Worm (Caenorhabditis elegans) whole organism, L2 larva: Measurements from ENCODE around the gene Y62H9A.9.

Source experiments
- F13H6.1 ChIP-seq: sonication (generic microtip); optimal IDR thresholded peaks from 2 replicates; lab custom pipeline; 2016; ENCODE audit warnings: missing genetic modification characterization, missing compliant biosample characterization
- Y55F3AM.14 ChIP-seq: fragments of 200-800 bp; sonication (Bioruptor generic); optimal IDR thresholded peaks from 2 replicates; lab custom pipeline; 2018; ENCODE audit warnings: mild to moderate bottlenecking, missing genetic modification characterization, missing compliant biosample characterization
- alr-1 ChIP-seq: fragments of 150-350 bp; optimal IDR thresholded peaks from 2 replicates; lab custom pipeline; 2014; ENCODE audit warnings: missing biosample characterization, missing genetic modification characterization
- aly-2 ChIP-seq: fragments of 150-350 bp; optimal IDR thresholded peaks from 2 replicates; lab custom pipeline; 2014; ENCODE audit warnings: missing biosample characterization, missing genetic modification characterization
- ceh-16 ChIP-seq: fragments of 150-350 bp; optimal IDR thresholded peaks from 2 replicates; lab custom pipeline; 2014; ENCODE audit warnings: missing biosample characterization, missing genetic modification characterization
- dmd-4 ChIP-seq: sonication (generic microtip); optimal IDR thresholded peaks from 2 replicates; lab custom pipeline; 2017; ENCODE audit warnings: missing biosample characterization, missing genetic modification characterization
- egl-27 ChIP-seq: sonication (generic microtip); optimal IDR thresholded peaks from 3 replicates; lab custom pipeline; 2017; ENCODE audit warnings: missing biosample characterization, missing genetic modification reagents, missing genetic modification characterization
- elt-1 ChIP-seq: fragments of 150-350 bp; optimal IDR thresholded peaks from 2 replicates; lab custom pipeline; 2014; ENCODE audit warnings: missing biosample characterization, missing genetic modification characterization
- elt-3 ChIP-seq: sonication (generic microtip); optimal IDR thresholded peaks from 2 replicates; lab custom pipeline; 2017; ENCODE audit warnings: missing biosample characterization, missing genetic modification characterization
- fos-1 ChIP-seq: fragments of 150-350 bp; optimal IDR thresholded peaks from 2 replicates; lab custom pipeline; 2014; ENCODE audit warnings: missing biosample characterization, missing genetic modification characterization
- gmeb-1 ChIP-seq: fragments of 150-350 bp; optimal IDR thresholded peaks from 2 replicates; lab custom pipeline; 2014; ENCODE audit warnings: missing biosample characterization, missing genetic modification characterization
- lin-11 ChIP-seq: fragments of 150-350 bp; sonication (generic microtip); optimal IDR thresholded peaks from 2 replicates; lab custom pipeline; 2014; ENCODE audit warnings: missing biosample characterization, missing genetic modification characterization, inconsistent platforms, mixed read lengths
- lin-13 ChIP-seq: fragments of 150-350 bp; optimal IDR thresholded peaks from 2 replicates; lab custom pipeline; 2014; ENCODE audit warnings: missing biosample characterization, missing genetic modification reagents, missing genetic modification characterization
- lin-39 ChIP-seq: fragments of 150-350 bp; optimal IDR thresholded peaks from 2 replicates; lab custom pipeline; 2014; ENCODE audit warnings: missing biosample characterization, missing genetic modification reagents, missing genetic modification characterization
- mab-5 ChIP-seq: fragments of 150-350 bp; optimal IDR thresholded peaks from 2 replicates; lab custom pipeline; 2014; ENCODE audit warnings: missing biosample characterization, missing genetic modification characterization
- mbf-1 ChIP-seq: sonication (generic microtip); optimal IDR thresholded peaks from 2 replicates; lab custom pipeline; 2017; ENCODE audit warnings: missing biosample characterization, missing genetic modification characterization
- mdl-1 ChIP-seq, 2 experiments: fragments of 150-350 bp in 1 of 2; sonication (generic microtip) in 1 of 2; optimal IDR thresholded peaks; 2 replicates each; lab custom pipeline; 2017; ENCODE audit warnings: missing biosample characterization in 2 of 2, missing genetic modification characterization in 2 of 2
- nhr-10 ChIP-seq: sonication (generic microtip); optimal IDR thresholded peaks from 2 replicates; lab custom pipeline; 2017; ENCODE audit warnings: missing biosample characterization, missing genetic modification characterization
- nhr-11 ChIP-seq: fragments of 150-350 bp; optimal IDR thresholded peaks from 2 replicates; lab custom pipeline; 2014; ENCODE audit warnings: missing biosample characterization, missing genetic modification characterization
- nhr-21 ChIP-seq: fragments of 150-350 bp; optimal IDR thresholded peaks from 2 replicates; lab custom pipeline; 2014; ENCODE audit warnings: missing biosample characterization, missing genetic modification characterization
- nhr-23 ChIP-seq: fragments of 150-350 bp; optimal IDR thresholded peaks from 2 replicates; lab custom pipeline; 2014; ENCODE audit warnings: missing biosample characterization, missing genetic modification reagents, missing genetic modification characterization
- nhr-237 ChIP-seq: fragments of 150-350 bp; optimal IDR thresholded peaks from 2 replicates; lab custom pipeline; 2014; ENCODE audit warnings: missing biosample characterization, missing genetic modification characterization
- nhr-25 ChIP-seq: fragments of 150-350 bp; sonication (generic microtip); optimal IDR thresholded peaks from 3 replicates; lab custom pipeline; 2014; ENCODE audit warnings: missing biosample characterization, missing genetic modification characterization
- nhr-6 ChIP-seq: fragments of 150-350 bp; optimal IDR thresholded peaks from 2 replicates; lab custom pipeline; 2014; ENCODE audit warnings: missing biosample characterization, missing genetic modification characterization
- nhr-77 ChIP-seq: fragments of 150-350 bp; optimal IDR thresholded peaks from 2 replicates; lab custom pipeline; 2014; ENCODE audit warnings: missing biosample characterization, missing genetic modification characterization
- peb-1 ChIP-seq: fragments of 150-350 bp; optimal IDR thresholded peaks from 2 replicates; lab custom pipeline; 2014; ENCODE audit warnings: missing biosample characterization, missing genetic modification characterization
- sem-4 ChIP-seq: fragments of 150-350 bp; optimal IDR thresholded peaks from 2 replicates; lab custom pipeline; 2014; ENCODE audit warnings: missing biosample characterization, missing genetic modification reagents, missing genetic modification characterization
- sma-9 ChIP-seq, 2 experiments: fragments of 150-350 bp in 1 of 2; sonication (generic microtip) in 1 of 2; optimal IDR thresholded peaks; 2 replicates each; lab custom pipeline; 2014 to 2016; ENCODE audit warnings: missing genetic modification characterization in 2 of 2, mild to moderate bottlenecking in 1 of 2, missing biosample characterization in 1 of 2, missing compliant biosample characterization in 1 of 2, missing genetic modification reagents in 1 of 2, moderate library complexity in 1 of 2
- snpc-4 ChIP-seq: fragments of 150-350 bp; optimal IDR thresholded peaks from 2 replicates; lab custom pipeline; 2014; ENCODE audit warnings: missing biosample characterization, missing genetic modification characterization
- unc-39 ChIP-seq: fragments of 150-350 bp; optimal IDR thresholded peaks from 2 replicates; lab custom pipeline; 2014; ENCODE audit warnings: missing biosample characterization, missing genetic modification characterization
- unc-55 ChIP-seq: fragments of 150-350 bp; sonication (generic microtip); optimal IDR thresholded peaks from 3 replicates; lab custom pipeline; 2014; ENCODE audit warnings: missing biosample characterization, missing genetic modification reagents, missing genetic modification characterization
- unc-62 ChIP-seq: fragments of 150-350 bp; optimal IDR thresholded peaks from 2 replicates; lab custom pipeline; 2014; ENCODE audit warnings: missing biosample characterization, missing genetic modification reagents, missing genetic modification characterization
- zag-1 ChIP-seq: fragments of 150-350 bp; optimal IDR thresholded peaks from 2 replicates; lab custom pipeline; 2014; ENCODE audit warnings: missing biosample characterization, missing genetic modification characterization
- ztf-1 ChIP-seq: fragments of 200-800 bp; sonication (Bioruptor generic); conservative IDR thresholded peaks from 2 replicates; pipeline ENCODE4 v1.3.6; 2022; ENCODE audit warnings: missing genetic modification characterization, missing compliant biosample characterization
- ztf-11 ChIP-seq: sonication (generic microtip); optimal IDR thresholded peaks from 2 replicates; lab custom pipeline; 2017; ENCODE audit warnings: missing biosample characterization, missing genetic modification characterization
- ztf-4 ChIP-seq: fragments of 150-350 bp; optimal IDR thresholded peaks from 2 replicates; lab custom pipeline; 2014; ENCODE audit warnings: missing biosample characterization, missing genetic modification characterization

Y62H9A.9 gene

DNA sequence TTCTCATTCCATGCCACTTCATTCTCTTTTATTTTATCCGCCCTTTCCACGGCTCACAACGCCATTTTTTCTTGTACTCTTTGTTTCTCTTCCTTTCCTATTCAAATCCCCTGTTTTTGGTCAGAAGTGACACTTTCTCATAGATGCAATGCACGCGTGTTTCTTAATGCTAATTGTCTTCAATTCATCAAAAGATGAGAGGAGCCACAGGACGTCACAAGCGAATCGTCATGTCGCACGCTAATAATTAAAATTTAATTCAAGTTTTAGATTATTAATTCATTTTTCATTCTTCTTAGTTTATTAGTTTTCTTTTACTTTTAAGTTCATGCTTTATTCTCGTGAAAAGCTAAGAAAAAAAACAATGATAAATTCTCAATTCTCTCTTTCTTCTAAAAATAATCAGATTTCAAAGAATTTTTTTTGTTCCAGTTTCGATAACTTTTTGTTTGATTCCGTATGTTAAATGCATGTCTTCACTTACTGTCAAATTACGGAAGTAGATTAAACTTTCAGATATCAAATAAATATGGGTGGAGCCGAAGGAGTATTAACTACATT, 22.9 kb upstream of the Y62H9A.9 start, which contains the start of gene Y62H9A.14:
Y62H9A.14 (plus strand) TSS at position 511 of the 561 bp plus-strand sequence.
- TF ChIP-seq aly-2 (tag; lab: Kevin White, UChicago) (no peak), mdl-1 (tag; optimal IDR thresholded peaks at IDR 0.05; lab: Kevin White, UChicago) (no peak), nhr-6 (tag; lab: Kevin White, UChicago) (no peak), nhr-10 (tag; lab: Kevin White, UChicago) (no peak), nhr-23 (tag; lab: Kevin White, UChicago) (no peak), nhr-25 (tag; lab: Kevin White, UChicago) (no peak), mbf-1 (tag; lab: Kevin White, UChicago) (no peak), ztf-11 (tag; lab: Kevin White, UChicago) (no peak), unc-55 (no peak), sem-4 (tag; lab: Kevin White, UChicago) (no peak), nhr-237 (tag; lab: Kevin White, UChicago) (no peak), nhr-21 (tag; lab: Kevin White, UChicago) (no peak), zag-1 (tag; lab: Kevin White, UChicago) (no peak), mab-5 (tag; lab: Kevin White, UChicago) (no peak), peb-1 (no peak), elt-1 (tag; lab: Kevin White, UChicago) (no peak), ztf-4 (tag; lab: Kevin White, UChicago) (no peak), egl-27 (tag; lab: Kevin White, UChicago) (no peak), lin-11 (tag; lab: Kevin White, UChicago) (no peak), F13H6.1 (no peak)

DNA sequence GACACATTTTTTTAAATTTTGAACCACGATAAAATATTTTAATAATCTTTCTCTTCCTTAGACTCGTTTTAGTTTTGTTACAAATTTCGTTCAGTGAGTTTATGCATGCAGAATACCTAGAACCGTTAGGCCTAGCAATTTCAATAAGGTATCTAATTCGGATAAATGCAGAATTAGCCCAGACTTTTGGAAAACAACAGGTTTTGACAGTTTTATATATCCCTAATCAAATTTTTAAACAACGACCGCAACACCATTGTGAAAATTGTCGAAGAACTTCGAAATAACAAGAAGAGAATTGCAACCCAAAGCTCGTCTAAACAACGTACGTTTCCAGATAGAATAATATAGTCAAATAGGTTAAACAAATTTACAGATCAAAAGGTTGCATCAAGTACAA, 20.1 kb upstream of the Y62H9A.9 start, which contains the start of gene Y62H9A.16:
Y62H9A.16 (plus strand) TSS at position 301 of the 400 bp plus-strand sequence.
- TF ChIP-seq alr-1 = no peak

DNA sequence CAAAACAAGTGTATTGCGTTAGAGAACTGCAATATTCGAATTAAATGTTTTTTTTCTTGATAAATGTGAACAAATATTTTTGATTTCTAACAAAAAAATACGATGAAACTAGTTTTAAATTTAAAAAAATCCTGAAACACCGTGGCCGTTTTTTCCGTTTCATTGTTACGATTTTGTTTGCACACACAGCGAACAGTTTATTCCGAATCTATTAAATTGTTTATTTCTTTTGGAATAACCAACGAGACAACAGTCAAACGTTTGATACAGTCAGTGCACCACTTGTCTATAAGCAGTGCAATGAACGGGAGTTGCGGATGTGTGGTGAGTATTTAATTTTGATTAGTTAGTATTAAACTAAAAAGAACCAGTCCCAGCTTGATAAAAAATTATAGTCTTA, 18.8 kb upstream of the Y62H9A.9 start, which contains the start of gene Y62H9A.13:
Y62H9A.13 (plus strand) TSS at position 301 of the 400 bp plus-strand sequence.
- TF ChIP-seq sma-9 (GFP tag; optimal IDR thresholded peaks at IDR 0.05; lab: Kevin White, UChicago) = no peak
- TF ChIP-seq sma-9 (tag; optimal IDR thresholded peaks at IDR 0.05; lab: Kevin White, UChicago) = no peak
- TF ChIP-seq dmd-4 (tag; lab: Kevin White, UChicago) = no peak
- no peak for TF ChIP-seq ceh-16 (tag; lab: Kevin White, UChicago)
- no peak for TF ChIP-seq unc-62 (GFP tag; lab: Kevin White, UChicago)
- no peak for TF ChIP-seq Y55F3AM.14 (GFP tag; lab: Kevin White, UChicago)
- no peak for TF ChIP-seq unc-39 (tag; lab: Kevin White, UChicago)
- no peak for TF ChIP-seq F13H6.1
- TF ChIP-seq fos-1 (tag; lab: Kevin White, UChicago) = no peak
- TF ChIP-seq snpc-4 (tag; lab: Kevin White, UChicago) = no peak
- TF ChIP-seq elt-1 (tag; lab: Kevin White, UChicago) = no peak
- TF ChIP-seq nhr-77 (tag; lab: Kevin White, UChicago) = no peak
- TF ChIP-seq nhr-21 (tag; lab: Kevin White, UChicago) = no peak
- no peak for TF ChIP-seq sem-4 (tag; lab: Kevin White, UChicago)
- no peak for TF ChIP-seq ztf-1 (GFP tag; lab: Robert Waterston, UW)
- TF ChIP-seq nhr-11 (tag; lab: Kevin White, UChicago) = no peak
- no peak for TF ChIP-seq lin-11 (tag; lab: Kevin White, UChicago)
- no peak for TF ChIP-seq gmeb-1 (tag; lab: Kevin White, UChicago)
- no peak for TF ChIP-seq lin-13 (GFP tag; lab: Kevin White, UChicago)
- no peak for TF ChIP-seq ztf-4 (tag; lab: Kevin White, UChicago)
- no peak for TF ChIP-seq elt-3 (tag; lab: Kevin White, UChicago)

DNA sequence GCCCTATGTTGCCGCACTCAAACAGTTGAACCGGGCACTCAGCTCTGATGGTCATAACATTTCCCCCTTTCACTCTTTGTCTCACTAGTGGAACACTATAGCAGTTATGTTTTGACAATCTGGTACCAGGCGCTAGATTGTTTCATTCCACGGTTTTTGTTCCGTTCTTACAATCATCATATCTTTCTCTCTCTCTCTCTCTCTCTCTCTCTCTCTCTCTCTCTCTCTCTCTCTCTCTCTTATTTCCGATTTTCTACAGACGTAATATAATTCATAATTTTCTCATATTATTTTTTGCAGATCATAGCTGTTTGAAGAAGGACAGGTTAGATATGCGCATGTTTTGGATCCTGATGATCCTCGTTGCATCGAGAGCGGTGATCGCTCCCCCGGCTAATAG, 15.9 kb upstream of the Y62H9A.9 start, which contains the start of gene Y62H9A.12:
Y62H9A.12 (plus strand) TSS at position 301 of the 400 bp plus-strand sequence.
- TF ChIP-seq lin-39 (tag; lab: Kevin White, UChicago) = no peak
